Fruit fly (Drosophila melanogaster): Measurements from ENCODE around the gene CG4830.
A peak's percentile ranks its signal among the peaks of the same experiment; 100 is the strongest.

CG4830 gene

DNA sequence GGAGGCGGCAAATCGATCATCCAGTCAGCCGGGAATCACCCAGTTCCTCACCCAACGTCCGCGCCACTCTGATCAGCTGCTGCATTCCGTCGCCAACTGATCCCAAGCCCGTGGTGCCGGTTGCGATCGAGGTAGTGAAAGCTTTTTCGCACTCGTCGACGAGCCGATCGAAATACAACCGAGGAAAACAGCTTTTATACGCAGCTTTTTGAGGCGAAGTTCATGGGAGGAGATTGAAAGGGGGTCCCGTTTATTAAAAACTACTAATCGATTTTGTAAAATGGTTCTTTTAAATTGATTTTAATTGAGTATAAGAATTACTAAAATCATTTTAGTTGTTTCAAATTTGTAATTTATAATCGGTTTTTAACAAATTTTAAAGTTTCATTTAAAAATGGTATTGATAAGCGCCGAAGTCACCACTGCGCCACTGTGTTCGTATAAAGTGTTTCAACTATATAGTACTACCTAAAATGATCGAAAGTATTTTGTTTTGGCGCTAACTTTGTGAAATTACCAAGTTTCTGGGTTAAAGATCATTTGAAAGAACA lies 11.3 kb upstream of the CG4830 start, which contains the start of gene CG4860 (continued):
- no peak for TF ChIP-seq Hr78 (GFP tag; optimal IDR thresholded peaks at IDR 0.05)
- peak; percentile 79 for TF ChIP-seq CG9727 (GFP tag; optimal IDR thresholded peaks at IDR 0.05)
- TF ChIP-seq Rx (GFP tag; IDR thresholded peaks at IDR 0.05): peak; percentile 73
- peak; percentile 66 for TF ChIP-seq CG12104 (GFP tag; optimal IDR thresholded peaks at IDR 0.05)
- TF ChIP-seq jing (GFP tag; optimal IDR thresholded peaks at IDR 0.05): peak; percentile 46
- TF ChIP-seq wor (GFP tag; IDR thresholded peaks at IDR 0.05): peak; percentile 66
- TF ChIP-seq CG7357 (GFP tag; IDR thresholded peaks at IDR 0.05): peak; percentile 71
- peak; percentile 79 for TF ChIP-seq schlank (tag; optimal IDR thresholded peaks at IDR 0.05)
- no peak for TF ChIP-seq sna (GFP tag; IDR thresholded peaks at IDR 0.05; ENCODE audit: partially characterized antibody)
- peak; percentile 50 for TF ChIP-seq psq (GFP tag; optimal IDR thresholded peaks at IDR 0.05)
- TF ChIP-seq repo (GFP tag; optimal IDR thresholded peaks at IDR 0.05): peak; percentile 63
- no peak for TF ChIP-seq CG10959 (GFP tag; IDR thresholded peaks at IDR 0.05)
- no peak for TF ChIP-seq nerfin-1 (tag; optimal IDR thresholded peaks at IDR 0.05)
- TF ChIP-seq dan (GFP tag; IDR thresholded peaks at IDR 0.05): no peak
- TF ChIP-seq BtbVII (GFP tag; optimal IDR thresholded peaks at IDR 0.05): peak; percentile 71
- TF ChIP-seq slbo (GFP tag; IDR thresholded peaks at IDR 0.05): peak; percentile 94
- TF ChIP-seq ci (GFP tag; IDR thresholded peaks at IDR 0.05): peak; percentile 87
- peak; percentile 80 for TF ChIP-seq Hmx (GFP tag; optimal IDR thresholded peaks at IDR 0.05)
- peak; percentile 78 for TF ChIP-seq CG1647 (GFP tag; optimal IDR thresholded peaks at IDR 0.05)
- peak; percentile 73 for TF ChIP-seq ap (GFP tag; IDR thresholded peaks at IDR 0.05)
- TF ChIP-seq tap (tag; optimal IDR thresholded peaks at IDR 0.05): peak; percentile 63
- peak; percentile 75 to 91 for TF ChIP-seq Pdp1 (GFP tag; optimal IDR thresholded peaks at IDR 0.05)
- TF ChIP-seq kay (GFP tag; optimal IDR thresholded peaks at IDR 0.05): peak; percentile 85
- TF ChIP-seq Dfd (GFP tag; optimal IDR thresholded peaks at IDR 0.05): no peak
- peak; percentile 88 for TF ChIP-seq Oli (tag; optimal IDR thresholded peaks at IDR 0.05)
- peak; percentile 38 for TF ChIP-seq Jarid2 (GFP tag; optimal IDR thresholded peaks at IDR 0.05)
- TF ChIP-seq HLH4C (GFP tag; IDR thresholded peaks at IDR 0.05; ENCODE audit: partially characterized antibody): 0 out of 3 replicates have a peak, but pooled peaks have one; percentile 6
- peak; percentile 85 for TF ChIP-seq CG6689 (GFP tag; IDR thresholded peaks at IDR 0.05)
- TF ChIP-seq Sry-β (GFP tag; optimal IDR thresholded peaks at IDR 0.05): no peak
- TF ChIP-seq CG16813 (GFP tag; IDR thresholded peaks at IDR 0.05; ENCODE audit: partially characterized antibody): no peak
- peak; percentile 88 for TF ChIP-seq Dbx (GFP tag; IDR thresholded peaks at IDR 0.05)
- no peak for TF ChIP-seq CG8478 (optimal IDR thresholded peaks at IDR 0.05)
- TF ChIP-seq slp2 (GFP tag; optimal IDR thresholded peaks at IDR 0.05): peak; percentile 78
- peak; percentile 86 for TF ChIP-seq HLH3B (GFP tag; IDR thresholded peaks at IDR 0.05)
- TF ChIP-seq mirr (GFP tag; optimal IDR thresholded peaks at IDR 0.05): peak; percentile 35
- TF ChIP-seq CG17802 (tag; optimal IDR thresholded peaks at IDR 0.05): no peak
- TF ChIP-seq CG43689 (GFP tag; IDR thresholded peaks at IDR 0.05): peak; percentile 63
- peak; percentile 82 for TF ChIP-seq CG10543 (GFP tag; optimal IDR thresholded peaks at IDR 0.05)
- peak; percentile 42 for TF ChIP-seq CG31365 (tag; optimal IDR thresholded peaks at IDR 0.05)
- TF ChIP-seq HLHmδ (GFP tag; optimal IDR thresholded peaks at IDR 0.05): no peak
- TF ChIP-seq CG11696 (GFP tag; IDR thresholded peaks at IDR 0.05): peak; percentile 36; the same call in 1 of the 2 replicates
- no peak for TF ChIP-seq CG33557 (GFP tag; optimal IDR thresholded peaks at IDR 0.05)
- TF ChIP-seq CG17568 (GFP tag; optimal IDR thresholded peaks at IDR 0.05): no peak
- peak; percentile 94 for TF ChIP-seq PHDP (tag; optimal IDR thresholded peaks at IDR 0.05)
- TF ChIP-seq twi (tag; optimal IDR thresholded peaks at IDR 0.05): no peak
- TF ChIP-seq Sox100B (GFP tag; optimal IDR thresholded peaks at IDR 0.05): no peak
- TF ChIP-seq TFAM (GFP tag; optimal IDR thresholded peaks at IDR 0.05): peak; percentile 49
- peak; percentile 40; the same call in 1 of the 2 replicates for TF ChIP-seq CG1024 (GFP tag; IDR thresholded peaks at IDR 0.05)
- TF ChIP-seq ab (GFP tag; optimal IDR thresholded peaks at IDR 0.05): peak; percentile 73
- no peak for TF ChIP-seq crol (GFP tag; IDR thresholded peaks at IDR 0.05)
- peak; percentile 68 for TF ChIP-seq gcm2 (GFP tag; optimal IDR thresholded peaks at IDR 0.05)

All from whole organism, embryonic.